Worm (Caenorhabditis elegans) whole organism, L4 larva: ENCODE results near the gene F22F7.3.

ENCODE experiments used
- F10B5.3 ChIP-seq: sonication (generic microtip); optimal IDR thresholded peaks from 2 replicates; lab custom pipeline; 2016; ENCODE audit warnings: mild to moderate bottlenecking, missing genetic modification characterization, missing compliant biosample characterization
- F26F4.8 ChIP-seq: fragments of 200-800 bp; sonication (Bioruptor generic); conservative IDR thresholded peaks from 2 replicates; pipeline ENCODE4 v1.3.6; 2022; ENCODE audit warnings: missing genetic modification characterization, missing compliant biosample characterization
- F44E2.7 ChIP-seq: fragments of 200-800 bp; sonication (Bioruptor generic); IDR thresholded peaks from 2 replicates; pipeline ENCODE4 v2.1.2; 2022; ENCODE audit warnings: missing genetic modification characterization, missing compliant biosample characterization
- T26A8.4 ChIP-seq: fragments of 200-800 bp; sonication (Bioruptor generic); IDR thresholded peaks from 2 replicates; pipeline ENCODE4 v1.3.6; 2022; ENCODE audit warnings: missing genetic modification characterization, missing compliant biosample characterization
- Y105C5A.15 ChIP-seq: fragments of 200-800 bp; sonication (Bioruptor generic); IDR thresholded peaks from 2 replicates; pipeline ENCODE4 v1.3.6; 2022; ENCODE audit warnings: missing genetic modification characterization, missing compliant biosample characterization
- Y48G9A.11 ChIP-seq: fragments of 200-800 bp; sonication (Bioruptor generic); IDR thresholded peaks from 2 replicates; pipeline ENCODE4 v1.3.6; 2022; ENCODE audit warnings: missing genetic modification reagents, missing genetic modification characterization, missing compliant biosample characterization
- Y5F2A.4 ChIP-seq: fragments of 200-800 bp; sonication (Bioruptor generic); optimal IDR thresholded peaks from 2 replicates; lab custom pipeline; 2018; ENCODE audit warnings: mild to moderate bottlenecking, missing genetic modification characterization, missing compliant biosample characterization
- aha-1 ChIP-seq: fragments of 150-350 bp; peaks from one replicate; lab custom pipeline; 2014; ENCODE audit warnings: missing biosample characterization, missing genetic modification characterization
- aly-2 ChIP-seq: sonication (generic microtip); optimal IDR thresholded peaks from 2 replicates; lab custom pipeline; 2018; ENCODE audit warnings: missing biosample characterization, missing genetic modification characterization
- ama-1 ChIP-seq: fragments of 150-350 bp; optimal IDR thresholded peaks from 2 replicates; lab custom pipeline; 2014; ENCODE audit warnings: inconsistent platforms, mixed read lengths
- ceh-20 ChIP-seq: fragments of 200-800 bp; sonication (Bioruptor generic); IDR thresholded peaks from 2 replicates; pipeline ENCODE4 v1.3.6; 2022; ENCODE audit warnings: missing genetic modification reagents, missing genetic modification characterization, missing compliant biosample characterization
- ceh-28 ChIP-seq: fragments of 150-350 bp; optimal IDR thresholded peaks from 2 replicates; lab custom pipeline; 2014; ENCODE audit warnings: missing biosample characterization, missing genetic modification reagents, missing genetic modification characterization
- ceh-62 ChIP-seq: sonication (generic microtip); optimal IDR thresholded peaks from 2 replicates; lab custom pipeline; 2017; ENCODE audit warnings: missing biosample characterization, missing genetic modification characterization
- ceh-82 ChIP-seq: sonication (generic microtip); optimal IDR thresholded peaks from 2 replicates; lab custom pipeline; 2017; ENCODE audit warnings: missing biosample characterization, missing genetic modification characterization
- ces-1 ChIP-seq: fragments of 150-350 bp; sonication (generic microtip); optimal IDR thresholded peaks from 4 replicates; lab custom pipeline; 2014; ENCODE audit warnings: missing biosample characterization, missing genetic modification reagents, missing genetic modification characterization
- cey-2 ChIP-seq: sonication (generic microtip); optimal IDR thresholded peaks from 3 replicates; lab custom pipeline; 2017; ENCODE audit warnings: missing genetic modification characterization, mild to moderate bottlenecking, missing compliant biosample characterization, antibody characterized with exemption, borderline replicate concordance; ENCODE audit not compliant: insufficient read depth
- daf-12 ChIP-seq: fragments of 150-350 bp; optimal IDR thresholded peaks from 2 replicates; lab custom pipeline; 2014; ENCODE audit warnings: missing biosample characterization, missing genetic modification reagents, missing genetic modification characterization
- daf-19 ChIP-seq: fragments of 200-800 bp; sonication (Bioruptor generic); conservative IDR thresholded peaks from 2 replicates; pipeline ENCODE4 v1.3.6; 2022; ENCODE audit warnings: missing genetic modification characterization, missing compliant biosample characterization
- daf-8 ChIP-seq: fragments of 200-800 bp; sonication (Bioruptor generic); IDR thresholded peaks from 2 replicates; pipeline ENCODE4 v1.3.6; 2022; ENCODE audit warnings: missing genetic modification characterization, missing compliant biosample characterization
- dmd-6 ChIP-seq: fragments of 200-800 bp; sonication (Bioruptor generic); IDR thresholded peaks from 2 replicates; pipeline ENCODE4 v1.3.6; 2022; ENCODE audit warnings: missing genetic modification reagents, missing genetic modification characterization, missing compliant biosample characterization
- dmd-8 ChIP-seq: fragments of 200-800 bp; sonication (Bioruptor generic); IDR thresholded peaks from 2 replicates; pipeline ENCODE4 v1.3.6; 2022; ENCODE audit warnings: missing genetic modification characterization, missing compliant biosample characterization
- egl-27 ChIP-seq: sonication (generic microtip); optimal IDR thresholded peaks from 3 replicates; lab custom pipeline; 2017; ENCODE audit warnings: missing biosample characterization, missing genetic modification reagents, missing genetic modification characterization
- fkh-10 ChIP-seq: fragments of 150-350 bp; optimal IDR thresholded peaks from 2 replicates; lab custom pipeline; 2014; ENCODE audit warnings: missing biosample characterization, missing genetic modification reagents, missing genetic modification characterization
- hlh-11 ChIP-seq: fragments of 200-800 bp; sonication (Bioruptor generic); optimal IDR thresholded peaks from 2 replicates; lab custom pipeline; 2018; ENCODE audit warnings: mild to moderate bottlenecking, missing genetic modification characterization, missing compliant biosample characterization
- lim-7 ChIP-seq: fragments of 200-800 bp; sonication (Bioruptor generic); IDR thresholded peaks from 2 replicates; pipeline ENCODE4 v1.3.6; 2022; ENCODE audit warnings: missing genetic modification characterization, missing compliant biosample characterization
- lin-15B ChIP-seq: fragments of 150-350 bp; sonication (generic microtip); optimal IDR thresholded peaks from 3 replicates; lab custom pipeline; 2014; ENCODE audit warnings: missing biosample characterization, missing genetic modification characterization
- mdl-1 ChIP-seq, 2 experiments: fragments of 150-350 bp in 1 of 2; sonication (generic microtip) in 1 of 2; optimal IDR thresholded peaks; 2 replicates each; lab custom pipeline; 2014 to 2017; ENCODE audit warnings: missing biosample characterization in 2 of 2, missing genetic modification characterization in 2 of 2
- mes-2 ChIP-seq: sonication (generic microtip); optimal IDR thresholded peaks from 2 replicates; lab custom pipeline; 2016; ENCODE audit warnings: missing genotype, mild to moderate bottlenecking, missing genetic modification characterization, missing compliant biosample characterization; ENCODE audit not compliant: poor library complexity, severe bottlenecking
- mxl-2 ChIP-seq: fragments of 200-800 bp; sonication (Bioruptor generic); conservative IDR thresholded peaks from 2 replicates; pipeline ENCODE4 v1.3.6; 2022; ENCODE audit warnings: missing genetic modification reagents, missing genetic modification characterization, missing compliant biosample characterization
- mxl-3 ChIP-seq: fragments of 200-800 bp; sonication (Bioruptor generic); optimal IDR thresholded peaks from 2 replicates; lab custom pipeline; 2018; ENCODE audit warnings: mild to moderate bottlenecking, missing genetic modification characterization, missing compliant biosample characterization
- nhr-10 ChIP-seq: fragments of 150-350 bp; optimal IDR thresholded peaks from 2 replicates; lab custom pipeline; 2014; ENCODE audit warnings: missing biosample characterization, missing genetic modification characterization
- nhr-11 ChIP-seq: fragments of 150-350 bp; optimal IDR thresholded peaks from 2 replicates; lab custom pipeline; 2014; ENCODE audit warnings: missing biosample characterization, missing genetic modification characterization
- nhr-237 ChIP-seq: sonication (generic microtip); optimal IDR thresholded peaks from 2 replicates; lab custom pipeline; 2017; ENCODE audit warnings: missing biosample characterization, missing genetic modification characterization
- nhr-41 ChIP-seq: fragments of 200-800 bp; sonication (Bioruptor generic); IDR thresholded peaks from 2 replicates; pipeline ENCODE4 v1.3.6; 2022; ENCODE audit warnings: missing genetic modification reagents, missing genetic modification characterization, missing compliant biosample characterization
- nhr-6 ChIP-seq: fragments of 150-350 bp; optimal IDR thresholded peaks from 2 replicates; lab custom pipeline; 2014; ENCODE audit warnings: missing biosample characterization, missing genetic modification characterization
- nhr-77 ChIP-seq: fragments of 150-350 bp; optimal IDR thresholded peaks from 2 replicates; lab custom pipeline; 2014; ENCODE audit warnings: missing biosample characterization, missing genetic modification characterization
- pha-4 ChIP-seq, 2 experiments: fragments of 150-350 bp in 1 of 2; fragments of 200-800 bp in 1 of 2; sonication (Bioruptor generic) in 1 of 2; IDR thresholded peaks in 1 of 2; optimal IDR thresholded peaks in 1 of 2; 2 replicates each; pipeline versions ENCODE4 v1.3.6 to Lab custom; 2014 to 2022; ENCODE audit warnings: missing genetic modification characterization in 2 of 2, missing genetic modification reagents in 2 of 2, missing biosample characterization in 1 of 2, missing compliant biosample characterization in 1 of 2
- php-3 ChIP-seq: fragments of 200-800 bp; sonication (Bioruptor generic); IDR thresholded peaks from 2 replicates; pipeline ENCODE4 v1.3.6; 2022; ENCODE audit warnings: missing genetic modification reagents, missing genetic modification characterization, missing compliant biosample characterization
- skn-1 ChIP-seq: fragments of 150-350 bp; optimal IDR thresholded peaks from 2 replicates; lab custom pipeline; 2014; ENCODE audit warnings: missing biosample characterization, missing genetic modification characterization
- snpc-1.2 ChIP-seq: fragments of 200-800 bp; sonication (Bioruptor generic); IDR thresholded peaks from 2 replicates; pipeline ENCODE4 v1.3.6; 2022; ENCODE audit warnings: missing genetic modification reagents, missing genetic modification characterization, missing compliant biosample characterization
- snpc-4 ChIP-seq: fragments of 150-350 bp; optimal IDR thresholded peaks from 2 replicates; lab custom pipeline; 2014; ENCODE audit warnings: missing biosample characterization, missing genetic modification characterization
- spr-1 ChIP-seq: sonication (generic microtip); optimal IDR thresholded peaks from 2 replicates; lab custom pipeline; 2016; ENCODE audit warnings: mild to moderate bottlenecking, missing genetic modification characterization, missing compliant biosample characterization
- zag-1 ChIP-seq: fragments of 150-350 bp; optimal IDR thresholded peaks from 2 replicates; lab custom pipeline; 2014; ENCODE audit warnings: missing biosample characterization, missing genetic modification characterization
- zfp-2 ChIP-seq: sonication (generic microtip); optimal IDR thresholded peaks from 2 replicates; lab custom pipeline; 2016; ENCODE audit warnings: mild to moderate bottlenecking, missing genetic modification characterization, missing compliant biosample characterization
- zfp-3 ChIP-seq: fragments of 200-800 bp; sonication (Bioruptor generic); conservative IDR thresholded peaks from 2 replicates; pipeline ENCODE4 v1.3.6; 2022; ENCODE audit warnings: missing genetic modification reagents, missing genetic modification characterization, missing compliant biosample characterization
- zip-2 ChIP-seq: fragments of 150-350 bp; optimal IDR thresholded peaks from 2 replicates; lab custom pipeline; 2014; ENCODE audit warnings: missing biosample characterization, missing genetic modification characterization

The F22F7.3 gene

ce11 chrV:2118574-2118973, 8.1 kb downstream of the F22F7.3 start, which contains the start of gene bgnt-1.2:
Gene bgnt-1.2 (minus strand): TSS chrV:2118674.
- TF ChIP-seq egl-27 (tag; lab: Kevin White, UChicago) = no peak
- TF ChIP-seq skn-1 (tag; lab: Kevin White, UChicago) = no peak
- TF ChIP-seq cey-2 (tag; lab: Kevin White, UChicago) = no peak
- no peak for TF ChIP-seq snpc-4 (tag; lab: Kevin White, UChicago)
- no peak for TF ChIP-seq Y105C5A.15 (GFP tag; lab: Robert Waterston, UW)
- TF ChIP-seq lim-7 (GFP tag; lab: Robert Waterston, UW) = no peak
- TF ChIP-seq zip-2 (tag; lab: Kevin White, UChicago) = no peak
- no peak for TF ChIP-seq aha-1 (tag; lab: Kevin White, UChicago)
- TF ChIP-seq ces-1 (GFP tag; lab: Kevin White, UChicago) = no peak
- TF ChIP-seq daf-12 (tag; lab: Kevin White, UChicago) = no peak
- no peak for TF ChIP-seq fkh-10 (GFP tag; lab: Kevin White, UChicago)
- TF ChIP-seq zag-1 (tag; lab: Kevin White, UChicago) = no peak

ce11 chrV:2119529-2119928, 9.1 kb downstream of the F22F7.3 start, which contains the start of gene F22F7.11:
Gene F22F7.11 (plus strand): TSS chrV:2119829.
- no peak for TF ChIP-seq ama-1 (lab: Kevin White, UChicago)
- no peak for TF ChIP-seq nhr-77 (tag; lab: Kevin White, UChicago)
- TF ChIP-seq snpc-1.2 = no peak
- no peak for TF ChIP-seq cey-2 (tag; lab: Kevin White, UChicago)
- no peak for TF ChIP-seq ceh-82
- no peak for TF ChIP-seq T26A8.4 (GFP tag; lab: Robert Waterston, UW)
- TF ChIP-seq fkh-10 (GFP tag; lab: Kevin White, UChicago) = no peak
- no peak for TF ChIP-seq php-3
- TF ChIP-seq daf-19 = no peak
- TF ChIP-seq ceh-28 (tag; lab: Kevin White, UChicago) = no peak
- no peak for TF ChIP-seq lin-15B (tag; lab: Kevin White, UChicago)
- no peak for TF ChIP-seq nhr-11 (tag; lab: Kevin White, UChicago)
- TF ChIP-seq F26F4.8 = no peak
- TF ChIP-seq zfp-2 = no peak
- no peak for TF ChIP-seq Y5F2A.4
- no peak for TF ChIP-seq Y48G9A.11 (GFP tag; lab: Robert Waterston, UW)
- TF ChIP-seq ceh-62 (tag; lab: Kevin White, UChicago) = no peak
- TF ChIP-seq mxl-2 (GFP tag; lab: Robert Waterston, UW) = no peak
- TF ChIP-seq aly-2 (tag; lab: Kevin White, UChicago) = no peak
- TF ChIP-seq daf-12 (tag; lab: Kevin White, UChicago) = no peak

- TF ChIP-seq nhr-237 (tag; lab: Kevin White, UChicago) = no peak
- no peak for TF ChIP-seq Y5F2A.4
- peak; percentile 91 for TF ChIP-seq aha-1 (tag; lab: Kevin White, UChicago)
- TF ChIP-seq, all 104 proteins: peak for 1
Measured at ce11 chrV:2121910-2122362, 11.5 kb downstream of the F22F7.3 start, which contains the start of gene F22F7.8. Gene F22F7.8 (minus strand): TSS chrV:2121960.

- TF ChIP-seq daf-8 (GFP tag; lab: Robert Waterston, UW) (no peak), Y5F2A.4 (no peak), nhr-6 (tag; lab: Kevin White, UChicago) (no peak), mdl-1 (tag; optimal IDR thresholded peaks at IDR 0.05; lab: Kevin White, UChicago) (no peak), nhr-41 (GFP tag; lab: Robert Waterston, UW) (0 out of 2 replicates have a peak, but pooled peaks have one; percentile 17), F44E2.7 (GFP tag; lab: Robert Waterston, UW) (no peak), F10B5.3 (tag; lab: Kevin White, UChicago) (no peak), T26A8.4 (GFP tag; lab: Robert Waterston, UW) (no peak), mxl-3 (GFP tag; lab: Kevin White, UChicago) (no peak), nhr-237 (tag; lab: Kevin White, UChicago) (no peak), dmd-6 (GFP tag; lab: Robert Waterston, UW) (peak; percentile 32), php-3 (peak; percentile 27; the same call in 1 of the 2 replicates), pha-4 (GFP tag; IDR thresholded peaks at IDR 0.05; lab: Robert Waterston, UW) (no peak), pha-4 (tag; optimal IDR thresholded peaks at IDR 0.05; lab: Kevin White, UChicago) (no peak), snpc-4 (tag; lab: Kevin White, UChicago) (no peak), ceh-20 (GFP tag; lab: Robert Waterston, UW) (no peak), spr-1 (tag; lab: Kevin White, UChicago) (no peak), nhr-10 (no peak), zfp-3 (no peak), dmd-8 (GFP tag; lab: Robert Waterston, UW) (no peak), mes-2 (tag; lab: Kevin White, UChicago) (peak; percentile 63), hlh-11 (peak; percentile 26)
Measured at ce11 chrV:2122517-2122916, 12.0 kb downstream of the F22F7.3 start, which contains the start of gene F22F7.2. Gene F22F7.2 (plus strand): TSS chrV:2122782.
